Worm (Caenorhabditis elegans) whole organism, L3 larva: Measurements from ENCODE around the gene oac-42.

Experiments used
- ZK546.5 ChIP-seq: sonication (generic microtip); optimal IDR thresholded peaks from 2 replicates; lab custom pipeline; 2017; ENCODE audit warnings: missing biosample characterization, missing genetic modification characterization
- ama-1 ChIP-seq: fragments of 150-350 bp; optimal IDR thresholded peaks from 2 replicates; lab custom pipeline; 2018
- ceh-28 ChIP-seq: fragments of 150-350 bp; optimal IDR thresholded peaks from 2 replicates; lab custom pipeline; 2014; ENCODE audit warnings: missing biosample characterization, missing genetic modification reagents, missing genetic modification characterization
- ceh-9 ChIP-seq: sonication (generic microtip); optimal IDR thresholded peaks from 2 replicates; lab custom pipeline; 2018; ENCODE audit warnings: missing biosample characterization, missing genetic modification characterization
- elt-3 ChIP-seq, 3 experiments: fragments of 150-350 bp in 1 of 3; sonication (generic microtip) in 2 of 3; optimal IDR thresholded peaks; 2 replicates in 2 of 3; 4 replicates in 1 of 3; lab custom pipeline; 2014 to 2017; ENCODE audit warnings: missing biosample characterization in 3 of 3, missing genetic modification characterization in 3 of 3
- lin-15B ChIP-seq: fragments of 150-350 bp; optimal IDR thresholded peaks from 2 replicates; lab custom pipeline; 2014; ENCODE audit warnings: missing biosample characterization, missing genetic modification characterization
- nhr-237 ChIP-seq: fragments of 150-350 bp; optimal IDR thresholded peaks from 2 replicates; lab custom pipeline; 2014; ENCODE audit warnings: missing biosample characterization, missing genetic modification characterization
- nhr-67 ChIP-seq: fragments of 150-350 bp; optimal IDR thresholded peaks from 2 replicates; lab custom pipeline; 2014; ENCODE audit warnings: missing biosample characterization, missing genetic modification characterization
- nhr-77 ChIP-seq: fragments of 150-350 bp; optimal IDR thresholded peaks from 2 replicates; lab custom pipeline; 2014; ENCODE audit warnings: missing biosample characterization, missing genetic modification characterization
- pha-4 ChIP-seq: fragments of 150-350 bp; optimal IDR thresholded peaks from 2 replicates; lab custom pipeline; 2014; ENCODE audit warnings: missing biosample characterization, missing genetic modification reagents, missing genetic modification characterization
- skn-1 ChIP-seq: fragments of 150-350 bp; optimal IDR thresholded peaks from 2 replicates; lab custom pipeline; 2014; ENCODE audit warnings: missing biosample characterization, missing genetic modification characterization
- snpc-4 ChIP-seq: fragments of 150-350 bp; optimal IDR thresholded peaks from 2 replicates; lab custom pipeline; 2014; ENCODE audit warnings: missing biosample characterization, missing genetic modification characterization
- unc-62 ChIP-seq: fragments of 150-350 bp; sonication (generic microtip); optimal IDR thresholded peaks from 4 replicates; lab custom pipeline; 2014; ENCODE audit warnings: missing biosample characterization, missing genetic modification reagents, missing genetic modification characterization
- ztf-11 ChIP-seq: fragments of 150-350 bp; optimal IDR thresholded peaks from 2 replicates; lab custom pipeline; 2014; ENCODE audit warnings: missing biosample characterization, missing genetic modification characterization

DNA sequence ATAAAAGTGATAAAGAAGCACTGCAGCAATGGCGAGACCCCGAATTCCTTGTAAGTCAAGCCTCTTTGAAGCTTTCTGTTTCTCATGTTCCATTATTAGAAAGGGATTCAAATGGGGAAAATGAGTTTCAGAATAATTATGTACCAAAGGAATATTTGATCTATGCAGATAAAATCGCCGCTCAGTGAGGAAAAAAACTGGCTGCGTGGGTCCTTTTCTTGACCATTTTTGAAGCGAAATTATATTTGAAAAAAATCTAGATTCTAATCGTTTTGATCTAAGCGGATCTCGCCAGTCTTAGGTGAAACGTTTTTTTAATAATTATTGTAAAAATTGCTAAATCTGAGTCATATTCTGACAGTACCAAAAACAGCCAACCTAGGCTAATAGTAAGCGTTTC lies at the start of gene oac-42:
- no peak for TF ChIP-seq ztf-11 (tag; lab: Kevin White, UChicago)
- TF ChIP-seq pha-4 (tag; lab: Kevin White, UChicago): no peak
- TF ChIP-seq nhr-237 (tag; lab: Kevin White, UChicago): no peak
- TF ChIP-seq elt-3 (tag; optimal IDR thresholded peaks at IDR 0.05; lab: Kevin White, UChicago): no peak
- no peak for TF ChIP-seq unc-62 (GFP tag; lab: Kevin White, UChicago)
- TF ChIP-seq snpc-4 (tag; lab: Kevin White, UChicago): no peak
- no peak for TF ChIP-seq nhr-77 (tag; lab: Kevin White, UChicago)
- no peak for TF ChIP-seq ama-1 (lab: Kevin White, UChicago)
- TF ChIP-seq ZK546.5 (tag; lab: Kevin White, UChicago): no peak
- TF ChIP-seq lin-15B: no peak
- no peak for TF ChIP-seq ceh-9 (tag; lab: Kevin White, UChicago)
- no peak for TF ChIP-seq nhr-67 (tag; lab: Kevin White, UChicago)
- TF ChIP-seq skn-1: no peak
- no peak for TF ChIP-seq ceh-28 (tag; lab: Kevin White, UChicago)
